Fruit fly (Drosophila melanogaster): ENCODE results near the gene CG42681.

Gene CG42681

dm6 chr2L:14706194-14706593 is 38.0 kb upstream of the CG42681 start (continued):
- TF ChIP-seq NK7.1 (GFP tag; optimal IDR thresholded peaks at IDR 0.05) (peak; percentile 59), CG11504 (tag; optimal IDR thresholded peaks at IDR 0.05) (peak; percentile 71), CG10147 (GFP tag; optimal IDR thresholded peaks at IDR 0.05) (no peak), abd-A (tag; optimal IDR thresholded peaks at IDR 0.05) (no peak), CG15269 (tag; optimal IDR thresholded peaks at IDR 0.05) (peak; percentile 51), CG5245 (GFP tag; optimal IDR thresholded peaks at IDR 0.05) (peak; percentile 94), CG12391 (tag; optimal IDR thresholded peaks at IDR 0.05) (peak; percentile 36), bab2 (GFP tag; optimal IDR thresholded peaks at IDR 0.05) (peak; percentile 67), al (GFP tag; IDR thresholded peaks at IDR 0.05) (no peak), E2f1 (GFP tag; IDR thresholded peaks at IDR 0.05) (peak; percentile 68), klu (GFP tag; IDR thresholded peaks at IDR 0.05) (0 out of 2 replicates have a peak, but pooled peaks have one; percentile 34), CHES-1-like (GFP tag; optimal IDR thresholded peaks at IDR 0.05) (peak; percentile 51), bcd (GFP tag; optimal IDR thresholded peaks at IDR 0.05) (peak; percentile 75), jumu (GFP tag; optimal IDR thresholded peaks at IDR 0.05) (peak; percentile 71), br (optimal IDR thresholded peaks at IDR 0.05) (no peak), NFAT (GFP tag; IDR thresholded peaks at IDR 0.05) (peak; percentile 91), Neu2 (GFP tag; optimal IDR thresholded peaks at IDR 0.05; ENCODE audit: borderline replicate concordance) (peak; percentile 25), seq (GFP tag; IDR thresholded peaks at IDR 0.05) (no peak), Tbp (GFP tag; optimal IDR thresholded peaks at IDR 0.05) (no peak), hb (GFP tag; IDR thresholded peaks at IDR 0.05; ENCODE audit: partially characterized antibody) (no peak), lbe (GFP tag; optimal IDR thresholded peaks at IDR 0.05) (no peak), CG43689 (GFP tag; IDR thresholded peaks at IDR 0.05) (no peak), Dip3 (GFP tag; optimal IDR thresholded peaks at IDR 0.05) (peak; percentile 46), CG33213 (GFP tag; optimal IDR thresholded peaks at IDR 0.05) (peak; percentile 93), hkb (optimal IDR thresholded peaks at IDR 0.05) (no peak), hkb (GFP tag; IDR thresholded peaks at IDR 0.05) (peak; percentile 65), CG34422 (GFP tag; IDR thresholded peaks at IDR 0.05) (peak; percentile 71; the same call in 1 of the 3 replicates), CG13123 (GFP tag; optimal IDR thresholded peaks at IDR 0.05) (peak; percentile 78), Oaz (GFP tag; IDR thresholded peaks at IDR 0.05) (peak; percentile 47; the same call in 1 of the 2 replicates), B-H1 (GFP tag; IDR thresholded peaks at IDR 0.05) (peak; percentile 54), HLH3B (GFP tag; IDR thresholded peaks at IDR 0.05) (peak; percentile 72), CG4282 (GFP tag; optimal IDR thresholded peaks at IDR 0.05) (no peak), gro (GFP tag; optimal IDR thresholded peaks at IDR 0.05) (peak; percentile 70), CG4424 (GFP tag; optimal IDR thresholded peaks at IDR 0.05) (peak; percentile 82), Hr78 (GFP tag; optimal IDR thresholded peaks at IDR 0.05) (no peak), CG8765 (GFP tag; IDR thresholded peaks at IDR 0.05) (peak; percentile 42; the same call in 1 of the 2 replicates), pb (GFP tag; optimal IDR thresholded peaks at IDR 0.05) (peak; percentile 74), CG30020 (tag; optimal IDR thresholded peaks at IDR 0.05) (no peak), CG2889 (GFP tag; IDR thresholded peaks at IDR 0.05) (no peak), CG9797 (GFP tag; optimal IDR thresholded peaks at IDR 0.05) (no peak), CG12104 (GFP tag; optimal IDR thresholded peaks at IDR 0.05) (no peak), Vsx1 (GFP tag; optimal IDR thresholded peaks at IDR 0.05) (peak; percentile 16), CoRest (tag; optimal IDR thresholded peaks at IDR 0.05) (peak; percentile 59), Lpt (GFP tag; optimal IDR thresholded peaks at IDR 0.05) (no peak), CG12071 (GFP tag; optimal IDR thresholded peaks at IDR 0.05) (peak; percentile 50), gfzf (GFP tag; optimal IDR thresholded peaks at IDR 0.05) (peak; percentile 22), CG18764 (GFP tag; optimal IDR thresholded peaks at IDR 0.05) (peak; percentile 61), sisA (GFP tag; IDR thresholded peaks at IDR 0.05) (peak; percentile 77), lab (GFP tag; optimal IDR thresholded peaks at IDR 0.05) (peak; percentile 76), CG4854 (GFP tag; optimal IDR thresholded peaks at IDR 0.05) (peak; percentile 78), sr (GFP tag; IDR thresholded peaks at IDR 0.05) (peak; percentile 43; the same call in 1 of the 3 replicates), gcm2 (GFP tag; optimal IDR thresholded peaks at IDR 0.05) (peak; percentile 28)

Measured in whole organism, embryonic.